Worm (Caenorhabditis elegans) whole organism, L2 larva: ENCODE measurements around the gene ttll-4.

ENCODE experiments used
- C34F6.9 ChIP-seq: fragments of 150-350 bp; optimal IDR thresholded peaks from 2 replicates; lab custom pipeline; 2014; ENCODE audit warnings: missing biosample characterization, missing genetic modification characterization
- F13H6.1 ChIP-seq: sonication (generic microtip); optimal IDR thresholded peaks from 2 replicates; lab custom pipeline; 2016; ENCODE audit warnings: missing genetic modification characterization, missing compliant biosample characterization
- R02D3.7 ChIP-seq: fragments of 150-350 bp; optimal IDR thresholded peaks from 2 replicates; lab custom pipeline; 2014; ENCODE audit warnings: missing biosample characterization, missing genetic modification characterization
- Y55F3AM.14 ChIP-seq: fragments of 200-800 bp; sonication (Bioruptor generic); optimal IDR thresholded peaks from 2 replicates; lab custom pipeline; 2018; ENCODE audit warnings: mild to moderate bottlenecking, missing genetic modification characterization, missing compliant biosample characterization
- alr-1 ChIP-seq: fragments of 150-350 bp; optimal IDR thresholded peaks from 2 replicates; lab custom pipeline; 2014; ENCODE audit warnings: missing biosample characterization, missing genetic modification characterization
- ama-1 ChIP-seq: fragments of 150-350 bp; optimal IDR thresholded peaks from 2 replicates; lab custom pipeline; 2018; ENCODE audit warnings: inconsistent platforms
- blmp-1 ChIP-seq: sonication (generic microtip); optimal IDR thresholded peaks from 2 replicates; lab custom pipeline; 2017; ENCODE audit warnings: missing genetic modification characterization, mild to moderate bottlenecking, missing compliant biosample characterization, antibody characterized with exemption, moderate library complexity; ENCODE audit not compliant: insufficient read depth
- crh-2 ChIP-seq: sonication (generic microtip); optimal IDR thresholded peaks from 2 replicates; lab custom pipeline; 2017; ENCODE audit warnings: missing biosample characterization, missing genetic modification characterization
- elt-1 ChIP-seq: fragments of 150-350 bp; optimal IDR thresholded peaks from 2 replicates; lab custom pipeline; 2014; ENCODE audit warnings: missing biosample characterization, missing genetic modification characterization
- elt-3 ChIP-seq: sonication (generic microtip); optimal IDR thresholded peaks from 2 replicates; lab custom pipeline; 2017; ENCODE audit warnings: missing biosample characterization, missing genetic modification characterization
- fos-1 ChIP-seq: fragments of 150-350 bp; optimal IDR thresholded peaks from 2 replicates; lab custom pipeline; 2014; ENCODE audit warnings: missing biosample characterization, missing genetic modification characterization
- gmeb-1 ChIP-seq: fragments of 150-350 bp; optimal IDR thresholded peaks from 2 replicates; lab custom pipeline; 2014; ENCODE audit warnings: missing biosample characterization, missing genetic modification characterization
- lin-11 ChIP-seq: fragments of 150-350 bp; sonication (generic microtip); optimal IDR thresholded peaks from 2 replicates; lab custom pipeline; 2014; ENCODE audit warnings: missing biosample characterization, missing genetic modification characterization, inconsistent platforms, mixed read lengths
- lin-13 ChIP-seq: fragments of 150-350 bp; optimal IDR thresholded peaks from 2 replicates; lab custom pipeline; 2014; ENCODE audit warnings: missing biosample characterization, missing genetic modification reagents, missing genetic modification characterization
- lin-39 ChIP-seq: fragments of 150-350 bp; optimal IDR thresholded peaks from 2 replicates; lab custom pipeline; 2014; ENCODE audit warnings: missing biosample characterization, missing genetic modification reagents, missing genetic modification characterization
- lsy-2 ChIP-seq, 2 experiments: fragments of 150-350 bp in 1 of 2; sonication (generic microtip) in 1 of 2; optimal IDR thresholded peaks; 2 replicates each; lab custom pipeline; 2014 to 2017; ENCODE audit warnings: missing biosample characterization in 2 of 2, missing genetic modification characterization in 2 of 2
- mbf-1 ChIP-seq: sonication (generic microtip); optimal IDR thresholded peaks from 2 replicates; lab custom pipeline; 2017; ENCODE audit warnings: missing biosample characterization, missing genetic modification characterization
- mdl-1 ChIP-seq, 2 experiments: fragments of 150-350 bp in 1 of 2; sonication (generic microtip) in 1 of 2; optimal IDR thresholded peaks; 2 replicates each; lab custom pipeline; 2017; ENCODE audit warnings: missing biosample characterization in 2 of 2, missing genetic modification characterization in 2 of 2
- nhr-10 ChIP-seq: sonication (generic microtip); optimal IDR thresholded peaks from 2 replicates; lab custom pipeline; 2017; ENCODE audit warnings: missing biosample characterization, missing genetic modification characterization
- nhr-11 ChIP-seq: fragments of 150-350 bp; optimal IDR thresholded peaks from 2 replicates; lab custom pipeline; 2014; ENCODE audit warnings: missing biosample characterization, missing genetic modification characterization
- nhr-12 ChIP-seq: fragments of 150-350 bp; optimal IDR thresholded peaks from 2 replicates; lab custom pipeline; 2014; ENCODE audit warnings: missing biosample characterization, missing genetic modification characterization
- nhr-237 ChIP-seq: fragments of 150-350 bp; optimal IDR thresholded peaks from 2 replicates; lab custom pipeline; 2014; ENCODE audit warnings: missing biosample characterization, missing genetic modification characterization
- nhr-25 ChIP-seq: fragments of 150-350 bp; sonication (generic microtip); optimal IDR thresholded peaks from 3 replicates; lab custom pipeline; 2014; ENCODE audit warnings: missing biosample characterization, missing genetic modification characterization
- nhr-6 ChIP-seq: fragments of 150-350 bp; optimal IDR thresholded peaks from 2 replicates; lab custom pipeline; 2014; ENCODE audit warnings: missing biosample characterization, missing genetic modification characterization
- nhr-77 ChIP-seq: fragments of 150-350 bp; optimal IDR thresholded peaks from 2 replicates; lab custom pipeline; 2014; ENCODE audit warnings: missing biosample characterization, missing genetic modification characterization
- peb-1 ChIP-seq: fragments of 150-350 bp; optimal IDR thresholded peaks from 2 replicates; lab custom pipeline; 2014; ENCODE audit warnings: missing biosample characterization, missing genetic modification characterization
- skn-1 ChIP-seq: sonication (generic microtip); optimal IDR thresholded peaks from 2 replicates; lab custom pipeline; 2017; ENCODE audit warnings: missing biosample characterization, missing genetic modification characterization
- snpc-4 ChIP-seq: fragments of 150-350 bp; optimal IDR thresholded peaks from 2 replicates; lab custom pipeline; 2014; ENCODE audit warnings: missing biosample characterization, missing genetic modification characterization
- unc-55 ChIP-seq: fragments of 150-350 bp; sonication (generic microtip); optimal IDR thresholded peaks from 3 replicates; lab custom pipeline; 2014; ENCODE audit warnings: missing biosample characterization, missing genetic modification reagents, missing genetic modification characterization
- ztf-1 ChIP-seq: fragments of 200-800 bp; sonication (Bioruptor generic); conservative IDR thresholded peaks from 2 replicates; pipeline ENCODE4 v1.3.6; 2022; ENCODE audit warnings: missing genetic modification characterization, missing compliant biosample characterization

The ttll-4 gene

DNA sequence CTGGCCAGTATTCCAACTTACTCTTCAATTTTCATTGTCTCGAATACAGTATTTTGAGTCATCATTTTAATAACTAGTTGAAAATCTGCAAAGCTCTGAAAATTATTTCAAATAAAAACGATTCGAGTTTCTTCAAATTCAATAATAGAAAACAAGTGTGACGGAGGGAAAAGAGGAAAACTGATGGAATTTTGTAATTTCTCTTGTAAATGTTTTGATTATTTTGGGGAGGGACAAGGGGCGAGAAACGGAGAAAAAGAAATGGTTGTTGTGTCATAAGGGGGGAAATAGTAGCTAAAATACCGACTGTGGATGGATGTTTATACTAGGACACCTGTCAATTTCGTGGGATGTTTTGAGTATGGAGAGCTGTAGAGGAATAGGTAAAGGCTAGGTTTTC lies 45.8 kb upstream of the ttll-4 start, which contains the start of gene T16G12.9:
Gene T16G12.9, minus strand, starts transcription at position 101 of the 400 bp plus-strand sequence.
- no peak for TF ChIP-seq ama-1 (lab: Kevin White, UChicago)
- no peak for TF ChIP-seq mbf-1 (tag; lab: Kevin White, UChicago)
- TF ChIP-seq crh-2 (tag; lab: Kevin White, UChicago) = no peak

DNA sequence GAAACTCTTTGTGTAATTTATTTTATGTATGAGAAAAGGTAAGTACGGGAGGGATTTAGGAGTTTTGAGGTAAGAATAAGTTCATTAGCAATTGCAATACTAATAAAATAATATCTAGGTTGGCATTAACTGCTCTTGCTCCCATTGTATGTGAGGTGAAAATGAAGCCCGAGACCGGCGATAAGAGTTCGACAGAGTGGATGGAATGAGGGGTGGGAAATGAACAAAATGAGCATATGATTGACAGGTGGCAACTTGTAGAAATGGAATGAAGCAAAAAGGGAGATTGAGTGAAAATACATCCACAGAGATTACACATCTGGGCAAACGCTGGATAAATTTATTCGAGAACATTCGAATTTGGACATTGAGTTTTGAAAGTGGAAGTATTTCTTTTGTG lies 45.2 kb upstream of the ttll-4 start:
- TF ChIP-seq nhr-10 (tag; lab: Kevin White, UChicago) (no peak), elt-3 (tag; lab: Kevin White, UChicago) (no peak), ama-1 (lab: Kevin White, UChicago) (no peak), nhr-6 (tag; lab: Kevin White, UChicago) (no peak), elt-1 (tag; lab: Kevin White, UChicago) (no peak), nhr-77 (no peak), alr-1 (no peak), lsy-2 (tag; optimal IDR thresholded peaks at IDR 0.05; lab: Kevin White, UChicago) (no peak), nhr-237 (tag; lab: Kevin White, UChicago) (no peak), nhr-11 (tag; lab: Kevin White, UChicago) (no peak)

DNA sequence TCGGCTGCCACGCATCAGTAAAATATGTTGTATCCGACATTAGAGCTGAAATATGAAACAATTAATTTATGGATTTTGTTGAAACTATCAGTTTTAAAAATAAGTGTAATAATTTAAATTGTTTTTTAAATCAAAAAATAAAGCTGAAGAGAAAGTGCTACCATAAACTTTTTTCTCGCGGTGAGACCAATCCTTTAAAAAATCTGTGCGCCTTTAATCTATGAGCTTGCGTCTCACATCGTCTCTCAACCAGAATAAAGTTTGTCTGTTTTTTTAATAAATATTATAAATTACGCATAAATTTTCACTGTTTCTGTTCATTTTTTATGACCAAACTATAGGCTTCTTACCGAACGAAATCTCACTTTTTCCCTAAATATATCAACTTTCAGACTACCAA lies 40.7 kb upstream of the ttll-4 start, which contains the start of gene T16H12.3:
Gene T16H12.3, minus strand, starts transcription at position 51 of the 400 bp plus-strand sequence.
- TF ChIP-seq mdl-1 (tag; optimal IDR thresholded peaks at IDR 0.05; lab: Kevin White, UChicago) (no peak), fos-1 (no peak), lin-39 (no peak), snpc-4 (tag; lab: Kevin White, UChicago) (no peak), unc-55 (GFP tag; lab: Kevin White, UChicago) (no peak), R02D3.7 (tag; lab: Kevin White, UChicago) (no peak), nhr-25 (tag; lab: Kevin White, UChicago) (no peak), lin-13 (GFP tag; lab: Kevin White, UChicago) (no peak), elt-1 (tag; lab: Kevin White, UChicago) (no peak), Y55F3AM.14 (GFP tag; lab: Kevin White, UChicago) (no peak), gmeb-1 (no peak), nhr-6 (tag; lab: Kevin White, UChicago) (no peak), peb-1 (tag; lab: Kevin White, UChicago) (no peak), blmp-1 (tag; lab: Kevin White, UChicago) (no peak), mbf-1 (tag; lab: Kevin White, UChicago) (no peak)

DNA sequence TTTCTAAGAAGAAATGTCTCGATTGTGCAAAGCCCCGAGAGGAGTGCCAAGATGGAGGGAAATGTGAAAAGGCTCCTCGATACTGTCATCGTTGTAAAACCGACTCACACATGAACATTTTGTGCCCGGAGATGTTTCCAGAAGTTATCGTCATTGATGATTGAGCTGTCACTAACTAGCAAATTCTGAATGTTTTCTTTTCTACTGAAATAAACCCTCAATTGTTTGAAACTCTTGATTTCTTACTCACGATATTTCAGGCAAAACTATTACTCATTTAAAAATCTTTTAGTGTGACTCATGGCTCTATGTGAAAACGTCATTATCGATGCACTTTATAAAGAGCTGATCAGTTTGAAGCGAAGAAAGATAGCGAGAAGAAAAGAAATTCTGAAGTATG lies 38.9 kb upstream of the ttll-4 start, which contains the start of gene T16H12.13:
Gene T16H12.13, plus strand, starts transcription at position 301 of the 400 bp plus-strand sequence.
- no peak for TF ChIP-seq ztf-1 (GFP tag; lab: Robert Waterston, UW)

DNA sequence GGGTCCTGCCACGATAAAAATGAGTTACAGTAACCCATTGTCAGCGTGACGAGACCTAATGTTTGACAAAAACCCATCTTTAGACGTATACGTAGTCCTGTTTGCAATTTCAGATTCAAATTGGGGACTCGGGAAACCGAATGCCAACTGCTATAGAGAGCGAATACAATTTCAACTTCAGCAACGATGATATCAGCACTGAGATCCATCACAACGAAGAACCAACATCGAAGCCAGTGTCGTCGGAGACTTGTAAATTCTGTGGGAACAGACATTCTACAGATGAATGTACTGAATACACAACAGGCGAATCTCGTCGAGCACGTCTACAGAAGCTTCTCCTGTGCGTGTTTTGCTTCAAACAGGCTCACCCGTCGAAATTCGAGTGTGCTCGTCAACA lies 38.4 kb upstream of the ttll-4 start:
- TF ChIP-seq nhr-77 = no peak
- TF ChIP-seq unc-55 (GFP tag; lab: Kevin White, UChicago) = no peak
- TF ChIP-seq skn-1 (tag; lab: Kevin White, UChicago) = no peak
- TF ChIP-seq F13H6.1 = no peak
- no peak for TF ChIP-seq Y55F3AM.14 (GFP tag; lab: Kevin White, UChicago)
- no peak for TF ChIP-seq peb-1 (tag; lab: Kevin White, UChicago)
- no peak for TF ChIP-seq nhr-12 (tag; lab: Kevin White, UChicago)
- TF ChIP-seq nhr-25 (tag; lab: Kevin White, UChicago) = no peak
- TF ChIP-seq fos-1 = no peak
- no peak for TF ChIP-seq R02D3.7 (tag; lab: Kevin White, UChicago)
- no peak for TF ChIP-seq lin-11
- no peak for TF ChIP-seq C34F6.9 (tag; lab: Kevin White, UChicago)
- no peak for TF ChIP-seq nhr-237 (tag; lab: Kevin White, UChicago)

DNA sequence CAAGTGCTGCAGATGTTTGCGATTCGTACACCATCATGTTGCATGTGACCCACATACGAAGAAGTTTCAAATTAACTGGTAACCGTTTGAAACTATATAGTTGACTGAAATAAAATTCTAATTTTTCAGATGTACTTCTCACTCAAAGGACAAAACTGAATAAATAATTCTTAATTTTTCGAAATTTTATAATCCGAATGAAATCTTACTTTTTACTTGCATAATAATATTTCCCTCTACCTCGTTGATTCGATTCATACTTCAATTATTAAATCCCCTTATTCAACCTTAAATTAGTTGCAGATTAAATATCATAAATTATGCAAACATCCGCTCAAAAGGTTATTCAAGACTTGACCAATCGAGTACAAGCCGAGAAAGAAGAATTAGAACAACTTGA lies 38.0 kb upstream of the ttll-4 start, which contains the start of gene T16H12.2:
Gene T16H12.2, plus strand, starts transcription at position 301 of the 400 bp plus-strand sequence.
- TF ChIP-seq gmeb-1 = no peak
- no peak for TF ChIP-seq blmp-1 (tag; lab: Kevin White, UChicago)
